Fruit fly (Drosophila melanogaster): Measurements from ENCODE around the gene CG12011.

The CG12011 gene

DNA sequence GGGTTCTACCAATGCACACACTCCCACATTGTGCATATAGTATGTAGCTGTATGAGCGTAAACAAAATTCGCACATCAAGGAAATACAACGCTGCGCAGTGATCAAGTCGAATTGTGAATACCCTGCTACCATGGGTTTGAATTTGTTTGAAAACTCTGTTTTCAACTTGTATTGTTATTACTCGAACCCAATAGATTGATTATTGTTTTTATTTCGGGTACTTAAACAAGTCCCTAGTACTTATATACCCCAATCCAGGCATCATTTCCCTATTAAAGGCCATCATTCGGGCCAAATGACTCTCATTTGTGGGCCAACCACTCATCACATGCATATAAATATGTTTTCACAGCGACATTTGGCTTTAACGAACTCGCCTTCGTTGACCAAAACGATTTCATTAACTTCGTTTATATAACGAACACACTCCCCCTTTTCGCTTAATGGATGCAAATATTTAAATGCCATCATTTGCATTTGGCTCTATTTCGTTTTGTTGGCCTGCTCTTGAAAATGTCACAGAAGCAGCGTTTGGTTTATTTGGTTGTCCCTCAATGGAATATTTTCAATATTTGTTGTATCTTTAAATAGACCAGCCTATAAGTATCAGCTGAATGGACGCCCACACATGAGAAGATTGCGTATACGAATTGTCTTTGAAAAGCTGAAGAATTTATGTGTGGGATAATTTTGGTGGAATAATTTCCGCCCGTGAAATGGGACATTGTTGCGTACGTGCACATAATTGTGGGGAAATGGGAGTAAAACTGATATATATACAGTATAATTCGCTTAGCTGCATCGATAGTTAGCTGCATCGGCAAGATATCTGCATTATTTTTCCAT is 45.9 kb downstream of the CG12011 start (continued):
- TF ChIP-seq tx (GFP tag; optimal IDR thresholded peaks at IDR 0.05) (peak; percentile 51), slou (GFP tag; optimal IDR thresholded peaks at IDR 0.05) (no peak), Stat92E (GFP tag; optimal IDR thresholded peaks at IDR 0.05) (no peak), Lim3 (GFP tag; IDR thresholded peaks at IDR 0.05) (peak; percentile 53; the same call in 1 of the 2 replicates), CG1792 (GFP tag; optimal IDR thresholded peaks at IDR 0.05) (no peak), sima (GFP tag; optimal IDR thresholded peaks at IDR 0.05) (no peak), yki (optimal IDR thresholded peaks at IDR 0.05) (no peak), lov (optimal IDR thresholded peaks at IDR 0.05) (no peak), lov (GFP tag; IDR thresholded peaks at IDR 0.05) (0 out of 3 replicates have a peak, but pooled peaks have one; percentile 23), CG14441 (GFP tag; IDR thresholded peaks at IDR 0.05) (peak; percentile 90), CG8359 (GFP tag; optimal IDR thresholded peaks at IDR 0.05; ENCODE audit: borderline replicate concordance) (no peak), CG13296 (GFP tag; optimal IDR thresholded peaks at IDR 0.05) (peak; percentile 46), CG14014 (GFP tag; IDR thresholded peaks at IDR 0.05) (peak; percentile 78), CG10959 (GFP tag; IDR thresholded peaks at IDR 0.05) (no peak), CG7963 (GFP tag; IDR thresholded peaks at IDR 0.05; ENCODE audit: partially characterized antibody) (no peak), CG2678 (tag; optimal IDR thresholded peaks at IDR 0.05) (peak; percentile 66), HLH54F (GFP tag; optimal IDR thresholded peaks at IDR 0.05) (peak; percentile 66), CG1024 (GFP tag; IDR thresholded peaks at IDR 0.05) (no peak), croc (GFP tag; conservative IDR thresholded peaks at IDR 0.05) (no peak; the same call in 2 of the 3 replicates), Gug (GFP tag; IDR thresholded peaks at IDR 0.05) (peak; percentile 62), Jarid2 (GFP tag; optimal IDR thresholded peaks at IDR 0.05) (no peak), CG12299 (tag; optimal IDR thresholded peaks at IDR 0.05) (no peak), ttk (GFP tag; IDR thresholded peaks at IDR 0.05) (peak; percentile 72), CG18262 (tag; optimal IDR thresholded peaks at IDR 0.05) (peak; percentile 42), gro (GFP tag; optimal IDR thresholded peaks at IDR 0.05) (no peak), wdn (GFP tag; IDR thresholded peaks at IDR 0.05) (peak; percentile 66), Dek (tag; optimal IDR thresholded peaks at IDR 0.05) (peak; percentile 63), fu2 (GFP tag; optimal IDR thresholded peaks at IDR 0.05) (peak; percentile 38), Opbp (GFP tag; IDR thresholded peaks at IDR 0.05; ENCODE audit: partially characterized antibody) (no peak), nerfin-1 (tag; optimal IDR thresholded peaks at IDR 0.05) (peak; percentile 22), zen (tag; optimal IDR thresholded peaks at IDR 0.05) (no peak), Nf-YB (GFP tag; optimal IDR thresholded peaks at IDR 0.05) (no peak), fru (optimal IDR thresholded peaks at IDR 0.05) (no peak), ham (GFP tag; IDR thresholded peaks at IDR 0.05) (no peak), Sry-δ (GFP tag; optimal IDR thresholded peaks at IDR 0.05) (no peak), Dbx (GFP tag; IDR thresholded peaks at IDR 0.05) (no peak), CG15269 (tag; optimal IDR thresholded peaks at IDR 0.05) (peak; percentile 86), Dp (GFP tag; optimal IDR thresholded peaks at IDR 0.05) (no peak), CG10147 (GFP tag; optimal IDR thresholded peaks at IDR 0.05) (no peak), CG2202 (tag; optimal IDR thresholded peaks at IDR 0.05) (no peak), insv (GFP tag; optimal IDR thresholded peaks at IDR 0.05) (no peak), CG15601 (tag; optimal IDR thresholded peaks at IDR 0.05) (no peak), CG34224 (GFP tag; IDR thresholded peaks at IDR 0.05; ENCODE audit: partially characterized antibody) (no peak), Trl (optimal IDR thresholded peaks at IDR 0.05) (no peak), Trl (GFP tag; optimal IDR thresholded peaks at IDR 0.05) (peak; percentile 33), B-H1 (GFP tag; IDR thresholded peaks at IDR 0.05) (peak; percentile 81)
